Worm (Caenorhabditis elegans) whole organism, midembryonic: ENCODE results near the gene bris-1.

Experiments
- flt-1 ChIP-seq: fragments of 200-800 bp; sonication (Bioruptor generic); IDR thresholded peaks from 2 replicates; pipeline ENCODE4 v1.3.6; 2022; ENCODE audit warnings: missing genetic modification characterization, missing compliant biosample characterization
- med-1 ChIP-seq: sonication (generic microtip); optimal IDR thresholded peaks from 2 replicates; lab custom pipeline; 2017; ENCODE audit warnings: missing genetic modification characterization, mild to moderate bottlenecking, missing compliant biosample characterization, antibody characterized with exemption, missing genetic modification reagents; ENCODE audit not compliant: insufficient read depth
- ref-1 ChIP-seq: fragments of 200-800 bp; sonication (Bioruptor generic); conservative IDR thresholded peaks from 2 replicates; pipeline ENCODE4 v1.3.6; 2022; ENCODE audit warnings: missing genetic modification reagents, missing genetic modification characterization, missing compliant biosample characterization
- ztf-29 ChIP-seq: fragments of 200-800 bp; sonication (Bioruptor generic); IDR thresholded peaks from 2 replicates; pipeline ENCODE4 v1.3.6; 2022; ENCODE audit warnings: missing genetic modification reagents, missing genetic modification characterization, missing compliant biosample characterization

ce11 chrIV:3841607-3842006 lies 22.5 kb upstream of the bris-1 start:
- no peak for TF ChIP-seq flt-1 (GFP tag; lab: Robert Waterston, UW)
- TF ChIP-seq med-1, result no peak
- TF ChIP-seq ztf-29 (GFP tag; lab: Robert Waterston, UW), result no peak
- TF ChIP-seq ref-1 (GFP tag; lab: Robert Waterston, UW), result no peak
